Worm (Caenorhabditis elegans) whole organism, L4 larva: ENCODE results near the gene otpl-6.
"Not testable (repeated sequence)": the region's sequence is repeated elsewhere in the genome, so short reads cannot be mapped to it uniquely, and the experiment has no call there.

Source experiments
- F10B5.3 ChIP-seq: sonication (generic microtip); optimal IDR thresholded peaks from 2 replicates; lab custom pipeline; 2016; ENCODE audit warnings: mild to moderate bottlenecking, missing genetic modification characterization, missing compliant biosample characterization
- F49E8.2 ChIP-seq: sonication (generic microtip); optimal IDR thresholded peaks from 2 replicates; lab custom pipeline; 2016; ENCODE audit warnings: missing compliant biosample characterization, mild to moderate bottlenecking, missing genetic modification characterization, borderline replicate concordance
- Y5F2A.4 ChIP-seq: fragments of 200-800 bp; sonication (Bioruptor generic); optimal IDR thresholded peaks from 2 replicates; lab custom pipeline; 2018; ENCODE audit warnings: mild to moderate bottlenecking, missing genetic modification characterization, missing compliant biosample characterization
- Y75B8A.6 ChIP-seq: fragments of 200-800 bp; sonication (Bioruptor generic); IDR thresholded peaks from 2 replicates; pipeline ENCODE4 v1.3.6; 2022; ENCODE audit warnings: missing genetic modification reagents, missing genetic modification characterization, missing compliant biosample characterization
- attf-4 ChIP-seq: sonication (generic microtip); optimal IDR thresholded peaks from 3 replicates; lab custom pipeline; 2017; ENCODE audit warnings: missing biosample characterization, missing genetic modification characterization
- ceh-44 ChIP-seq: fragments of 200-800 bp; sonication (Bioruptor generic); IDR thresholded peaks from 2 replicates; pipeline ENCODE4 v1.3.6; 2022; ENCODE audit warnings: missing genetic modification reagents, missing genetic modification characterization, missing compliant biosample characterization
- dmd-6 ChIP-seq: fragments of 200-800 bp; sonication (Bioruptor generic); IDR thresholded peaks from 2 replicates; pipeline ENCODE4 v1.3.6; 2022; ENCODE audit warnings: missing genetic modification reagents, missing genetic modification characterization, missing compliant biosample characterization
- dpl-1 ChIP-seq: fragments of 150-350 bp; optimal IDR thresholded peaks from 2 replicates; lab custom pipeline; 2014; ENCODE audit warnings: missing biosample characterization, missing genetic modification reagents, missing genetic modification characterization
- dve-1 ChIP-seq: sonication (generic microtip); optimal IDR thresholded peaks from 2 replicates; lab custom pipeline; 2017; ENCODE audit warnings: antibody characterized with exemption, mild to moderate bottlenecking, missing genetic modification characterization, missing compliant biosample characterization; ENCODE audit not compliant: insufficient read depth
- egl-43 ChIP-seq: fragments of 200-800 bp; sonication (Bioruptor generic); IDR thresholded peaks from 2 replicates; pipeline ENCODE4 v1.3.6; 2022; ENCODE audit warnings: missing genetic modification reagents, missing genetic modification characterization, missing compliant biosample characterization
- hlh-11 ChIP-seq: fragments of 200-800 bp; sonication (Bioruptor generic); optimal IDR thresholded peaks from 2 replicates; lab custom pipeline; 2018; ENCODE audit warnings: mild to moderate bottlenecking, missing genetic modification characterization, missing compliant biosample characterization
- hmg-1.1 ChIP-seq: fragments of 200-800 bp; sonication (Bioruptor generic); IDR thresholded peaks from 2 replicates; pipeline ENCODE4 v1.3.6; 2022; ENCODE audit warnings: missing genetic modification reagents, missing genetic modification characterization, missing compliant biosample characterization
- lim-7 ChIP-seq: fragments of 200-800 bp; sonication (Bioruptor generic); IDR thresholded peaks from 2 replicates; pipeline ENCODE4 v1.3.6; 2022; ENCODE audit warnings: missing genetic modification characterization, missing compliant biosample characterization
- madf-5 ChIP-seq, 2 experiments: fragments of 200-800 bp; sonication (Bioruptor generic); IDR thresholded peaks; 2 replicates each; pipeline ENCODE4 v1.3.6; 2022; ENCODE audit warnings: missing compliant biosample characterization in 2 of 2, missing genetic modification characterization in 2 of 2
- mes-2 ChIP-seq: sonication (generic microtip); optimal IDR thresholded peaks from 2 replicates; lab custom pipeline; 2016; ENCODE audit warnings: missing genotype, mild to moderate bottlenecking, missing genetic modification characterization, missing compliant biosample characterization; ENCODE audit not compliant: poor library complexity, severe bottlenecking
- nhr-102 ChIP-seq: sonication (generic microtip); optimal IDR thresholded peaks from 2 replicates; lab custom pipeline; 2016; ENCODE audit warnings: mild to moderate bottlenecking, missing genetic modification characterization, moderate library complexity, missing compliant biosample characterization
- nhr-28 ChIP-seq: fragments of 150-350 bp; optimal IDR thresholded peaks from 2 replicates; lab custom pipeline; 2014; ENCODE audit warnings: missing biosample characterization, missing genetic modification characterization
- nhr-6 ChIP-seq: fragments of 150-350 bp; optimal IDR thresholded peaks from 2 replicates; lab custom pipeline; 2014; ENCODE audit warnings: missing biosample characterization, missing genetic modification characterization
- nhr-76 ChIP-seq: fragments of 150-350 bp; optimal IDR thresholded peaks from 2 replicates; lab custom pipeline; 2014; ENCODE audit warnings: missing biosample characterization, missing genetic modification characterization
- php-3 ChIP-seq: fragments of 200-800 bp; sonication (Bioruptor generic); IDR thresholded peaks from 2 replicates; pipeline ENCODE4 v1.3.6; 2022; ENCODE audit warnings: missing genetic modification reagents, missing genetic modification characterization, missing compliant biosample characterization
- skn-1 ChIP-seq: fragments of 150-350 bp; optimal IDR thresholded peaks from 2 replicates; lab custom pipeline; 2014; ENCODE audit warnings: missing biosample characterization, missing genetic modification characterization
- tra-1 ChIP-seq: fragments of 200-800 bp; sonication (Bioruptor generic); IDR thresholded peaks from 2 replicates; pipeline ENCODE4 v1.3.6; 2022; ENCODE audit warnings: missing genetic modification reagents, missing genetic modification characterization, missing compliant biosample characterization
- unc-62 ChIP-seq, 3 experiments: fragments of 150-350 bp in 1 of 3; sonication (generic microtip); optimal IDR thresholded peaks in 2 of 3; peaks in 1 of 3; 1 replicate in 1 of 3; 2 replicates in 2 of 3; lab custom pipeline; 2014 to 2017; ENCODE audit warnings: missing biosample characterization in 3 of 3, missing genetic modification characterization in 3 of 3, missing genetic modification reagents in 3 of 3, missing genotype in 1 of 3
- ztf-7 ChIP-seq: fragments of 150-350 bp; optimal IDR thresholded peaks from 2 replicates; lab custom pipeline; 2014; ENCODE audit warnings: missing biosample characterization, missing genetic modification characterization

The otpl-6 gene

ce11 chrV:8569172-8569571 is 43.3 kb downstream of the otpl-6 start:
- TF ChIP-seq unc-62 (GFP tag; optimal IDR thresholded peaks at IDR 0.05 in 1 of 2; lab: Kevin White, UChicago), result peak in 1 of 2 experiments; percentile 91
- TF ChIP-seq unc-62 (tag; optimal IDR thresholded peaks at IDR 0.05; lab: Kevin White, UChicago), result no peak
- TF ChIP-seq nhr-76, result no peak
- TF ChIP-seq, all 104 proteins: peak for 1

- TF ChIP-seq Y75B8A.6 (GFP tag; lab: Robert Waterston, UW) (no peak), nhr-6 (tag; lab: Kevin White, UChicago) (peak; percentile 35), hlh-11 (tag; lab: Kevin White, UChicago) (peak; percentile 51), Y5F2A.4 (GFP tag; lab: Kevin White, UChicago) (no peak), dpl-1 (peak; percentile 63), ceh-44 (GFP tag; lab: Robert Waterston, UW) (no peak), attf-4 (no peak), ztf-7 (tag; lab: Kevin White, UChicago) (no peak), egl-43 (no peak), lim-7 (GFP tag; lab: Robert Waterston, UW) (no peak), dve-1 (tag; lab: Kevin White, UChicago) (peak; percentile 54), F10B5.3 (tag; lab: Kevin White, UChicago) (peak; percentile 39), F49E8.2 (tag; lab: Kevin White, UChicago) (peak; percentile 6), nhr-102 (tag; lab: Kevin White, UChicago) (peak; percentile 60), dmd-6 (GFP tag; lab: Robert Waterston, UW) (peak; percentile 46), tra-1 (0 out of 2 replicates have a peak, but pooled peaks have one; percentile 14), php-3 (GFP tag; lab: Robert Waterston, UW) (no peak), mes-2 (tag; lab: Kevin White, UChicago) (peak; percentile 67), hmg-1.1 (GFP tag; lab: Robert Waterston, UW) (peak; percentile 70), skn-1 (tag; lab: Kevin White, UChicago) (no peak)
These were observed 44.0 kb downstream of the otpl-6 start, which contains the start of the genes F25G6.9 and symk-1 for ce11 chrV:8569841-8570361. F25G6.9 (minus strand) TSS chrV:8570000. symk-1 (plus strand) TSS chrV:8570311.

- not testable (repeated sequence) for TF ChIP-seq nhr-102 (tag; lab: Kevin White, UChicago); madf-5 (GFP tag; IDR thresholded peaks at IDR 0.05; lab: Robert Waterston, UW); nhr-28 (tag; lab: Kevin White, UChicago)
These were observed 48.9 kb downstream of the otpl-6 start, which contains the start of gene F25G6.1 for ce11 chrV:8574762-8575161. F25G6.1 (plus strand) TSS chrV:8575062.
